Fruit fly (Drosophila melanogaster): ENCODE data around the gene CG14417.

dm6 chrX:2912581-2912980 lies 36.2 kb upstream of the CG14417 start:
- TF ChIP-seq CG1602 (GFP tag; optimal IDR thresholded peaks at IDR 0.05) = no peak
- TF ChIP-seq gfzf (GFP tag; optimal IDR thresholded peaks at IDR 0.05) = no peak
- TF ChIP-seq prd (optimal IDR thresholded peaks at IDR 0.05) = no peak
- no peak for TF ChIP-seq prd (GFP tag; IDR thresholded peaks at IDR 0.05)
- no peak for TF ChIP-seq pros (GFP tag; optimal IDR thresholded peaks at IDR 0.05)
- TF ChIP-seq CG10209 (GFP tag; optimal IDR thresholded peaks at IDR 0.05) = no peak
- no peak for TF ChIP-seq CG11093 (GFP tag; IDR thresholded peaks at IDR 0.05)
